Fruit fly (Drosophila melanogaster) whole organism, embryonic: ENCODE results near the gene CG12522.

Experiments used
- B-H1 ChIP-seq: fragments of 200-800 bp; sonication (Bioruptor generic); IDR thresholded peaks from 3 replicates; pipeline ENCODE4 v1.3.6; 2022; ENCODE audit warnings: missing biosample characterization, missing genetic modification characterization
- Bgb ChIP-seq: fragments of 200-800 bp; sonication (Bioruptor generic); IDR thresholded peaks from 2 replicates; pipeline ENCODE4 v1.3.6; 2022; ENCODE audit warnings: missing biosample characterization, missing genetic modification characterization; ENCODE audit not compliant: partially characterized antibody
- BtbVII ChIP-seq: fragments of 200-800 bp; sonication (Bioruptor generic); optimal IDR thresholded peaks from 3 replicates; lab custom pipeline; 2017; ENCODE audit warnings: missing biosample characterization, mild to moderate bottlenecking, missing genetic modification characterization
- CG11093 ChIP-seq: fragments of 200-800 bp; sonication (Bioruptor generic); IDR thresholded peaks from 3 replicates; pipeline ENCODE4 v1.3.6; 2022; ENCODE audit warnings: missing biosample characterization, missing genetic modification characterization
- CG12236 ChIP-seq: fragments of 200-800 bp; sonication (Bioruptor generic); optimal IDR thresholded peaks from 2 replicates; lab custom pipeline; 2016; ENCODE audit warnings: missing biosample characterization, missing genetic modification characterization
- CG12299 ChIP-seq: fragments of 200-800 bp; sonication (Bioruptor generic); optimal IDR thresholded peaks from 2 replicates; lab custom pipeline; 2018; ENCODE audit warnings: missing biosample characterization, mild to moderate bottlenecking, missing genetic modification characterization
- CG12391 ChIP-seq: fragments of 200-800 bp; sonication (Bioruptor generic); optimal IDR thresholded peaks from 3 replicates; lab custom pipeline; 2018; ENCODE audit warnings: missing biosample characterization, mild to moderate bottlenecking, missing genetic modification characterization, moderate library complexity
- CG12769 ChIP-seq: fragments of 200-800 bp; sonication (Bioruptor generic); optimal IDR thresholded peaks from 2 replicates; lab custom pipeline; 2019; ENCODE audit warnings: missing biosample characterization, mild to moderate bottlenecking, missing genetic modification characterization, moderate library complexity
- CG13287 ChIP-seq: fragments of 200-800 bp; sonication (Bioruptor generic); IDR thresholded peaks from 2 replicates; pipeline ENCODE4 v1.3.6; 2022; ENCODE audit warnings: missing biosample characterization, missing genetic modification characterization; ENCODE audit not compliant: partially characterized antibody
- CG14050 ChIP-seq: fragments of 200-800 bp; sonication (Bioruptor generic); IDR thresholded peaks from 3 replicates; pipeline ENCODE4 v1.3.6; 2022; ENCODE audit warnings: missing biosample characterization, missing genetic modification characterization
- CG14710 ChIP-seq: fragments of 200-800 bp; sonication (Bioruptor generic); optimal IDR thresholded peaks from 3 replicates; lab custom pipeline; 2019; ENCODE audit warnings: missing biosample characterization, mild to moderate bottlenecking, missing genetic modification characterization, moderate library complexity
- CG14965 ChIP-seq: fragments of 200-800 bp; sonication (Bioruptor generic); optimal IDR thresholded peaks from 2 replicates; lab custom pipeline; 2016; ENCODE audit warnings: missing biosample characterization, missing genetic modification characterization, borderline replicate concordance
- CG15073 ChIP-seq: fragments of 200-800 bp; sonication (Bioruptor generic); optimal IDR thresholded peaks from 2 replicates; lab custom pipeline; 2016; ENCODE audit warnings: missing biosample characterization, missing genetic modification characterization
- CG15479 ChIP-seq: fragments of 200-800 bp; sonication (Bioruptor generic); optimal IDR thresholded peaks from 3 replicates; lab custom pipeline; 2019; ENCODE audit warnings: missing biosample characterization, mild to moderate bottlenecking, missing genetic modification characterization, moderate library complexity
- CG15514 ChIP-seq: fragments of 200-800 bp; sonication (Bioruptor generic); optimal IDR thresholded peaks from 3 replicates; lab custom pipeline; 2017; ENCODE audit warnings: missing biosample characterization, missing genetic modification characterization, mild to moderate bottlenecking, moderate library complexity, missing genetic modification reagents
- CG1647 ChIP-seq: fragments of 200-800 bp; sonication (Bioruptor generic); optimal IDR thresholded peaks from 3 replicates; lab custom pipeline; 2016; ENCODE audit warnings: missing biosample characterization, missing genetic modification characterization
- CG17568 ChIP-seq: fragments of 200-800 bp; sonication (Bioruptor generic); optimal IDR thresholded peaks from 2 replicates; lab custom pipeline; 2018; ENCODE audit warnings: missing biosample characterization, mild to moderate bottlenecking, missing genetic modification characterization, moderate library complexity
- CG17829 ChIP-seq: fragments of 200-800 bp; optimal IDR thresholded peaks from 2 replicates; lab custom pipeline; 2019; ENCODE audit warnings: missing biosample characterization, mild to moderate bottlenecking, missing genetic modification characterization, moderate library complexity
- CG2202 ChIP-seq: fragments of 200-800 bp; sonication (Bioruptor generic); optimal IDR thresholded peaks from 2 replicates; lab custom pipeline; 2018; ENCODE audit warnings: missing biosample characterization, mild to moderate bottlenecking, missing genetic modification characterization
- CG31224 ChIP-seq: fragments of 200-800 bp; sonication (Bioruptor generic); IDR thresholded peaks from 2 replicates; pipeline ENCODE4 v1.3.6; 2022; ENCODE audit warnings: missing biosample characterization, missing genetic modification characterization
- CG4617 ChIP-seq: fragments of 200-800 bp; sonication (Bioruptor generic); optimal IDR thresholded peaks from 3 replicates; lab custom pipeline; 2016; ENCODE audit warnings: missing biosample characterization, missing genetic modification characterization, borderline replicate concordance
- CG7372 ChIP-seq: fragments of 200-800 bp; sonication (Bioruptor generic); IDR thresholded peaks from 2 replicates; pipeline ENCODE4 v1.3.6; 2022; ENCODE audit warnings: missing biosample characterization, missing genetic modification characterization
- CG9437 ChIP-seq: fragments of 200-800 bp; sonication (Bioruptor generic); optimal IDR thresholded peaks from 2 replicates; lab custom pipeline; 2018; ENCODE audit warnings: missing biosample characterization, mild to moderate bottlenecking, missing genetic modification characterization
- CG9817 ChIP-seq: fragments of 200-800 bp; sonication (Bioruptor generic); optimal IDR thresholded peaks from 2 replicates; lab custom pipeline; 2018; ENCODE audit warnings: missing biosample characterization, mild to moderate bottlenecking, missing genetic modification characterization, moderate library complexity
- CTCF ChIP-seq: fragments of 200-800 bp; sonication (Bioruptor generic); optimal IDR thresholded peaks from 2 replicates; lab custom pipeline; 2017; ENCODE audit warnings: missing biosample characterization, mild to moderate bottlenecking, missing genetic modification characterization, moderate library complexity
- CrebB ChIP-seq: fragments of 200-800 bp; sonication (Bioruptor generic); optimal IDR thresholded peaks from 3 replicates; lab custom pipeline; 2018; ENCODE audit warnings: missing biosample characterization, mild to moderate bottlenecking, missing genetic modification characterization
- Dfd ChIP-seq, 2 experiments: fragments of >200 bp; optimal IDR thresholded peaks; 2 replicates each; lab custom pipeline; 2017; ENCODE audit warnings: missing biosample characterization in 2 of 2, missing genetic modification characterization in 2 of 2
- Dref ChIP-seq: fragments of 200-800 bp; sonication (Bioruptor generic); IDR thresholded peaks from 2 replicates; pipeline ENCODE4 v1.3.6; 2022; ENCODE audit warnings: missing biosample characterization, missing genetic modification characterization
- E2f1 ChIP-seq: fragments of 200-800 bp; sonication (Bioruptor generic); IDR thresholded peaks from 2 replicates; pipeline ENCODE4 v1.3.6; 2022; ENCODE audit warnings: missing biosample characterization, missing genetic modification characterization
- HmgD ChIP-seq: fragments of 200-800 bp; sonication (Bioruptor generic); optimal IDR thresholded peaks from 3 replicates; lab custom pipeline; 2016; ENCODE audit warnings: missing biosample characterization, missing genetic modification characterization
- Hmx ChIP-seq: fragments of 200-800 bp; sonication (Bioruptor generic); optimal IDR thresholded peaks from 2 replicates; lab custom pipeline; 2016; ENCODE audit warnings: missing biosample characterization, missing genetic modification characterization
- NFAT ChIP-seq: fragments of 200-800 bp; sonication (Bioruptor generic); IDR thresholded peaks from 2 replicates; pipeline ENCODE4 v1.3.6; 2022; ENCODE audit warnings: missing biosample characterization, missing genetic modification characterization
- Side ChIP-seq: fragments of 200-800 bp; sonication (Bioruptor generic); optimal IDR thresholded peaks from 2 replicates; lab custom pipeline; 2016; ENCODE audit warnings: missing biosample characterization, missing genetic modification characterization
- Sry-β ChIP-seq: fragments of 200-800 bp; sonication (Bioruptor generic); optimal IDR thresholded peaks from 2 replicates; lab custom pipeline; 2018; ENCODE audit warnings: missing biosample characterization, mild to moderate bottlenecking, missing genetic modification characterization, moderate library complexity
- cad ChIP-seq: fragments of >200 bp; optimal IDR thresholded peaks from 2 replicates; lab custom pipeline; 2017; ENCODE audit warnings: missing biosample characterization, missing genetic modification characterization
- caup ChIP-seq: fragments of 200-800 bp; sonication (Bioruptor generic); optimal IDR thresholded peaks from 3 replicates; lab custom pipeline; 2017; ENCODE audit warnings: missing biosample characterization, mild to moderate bottlenecking, missing genetic modification characterization, moderate library complexity; ENCODE audit not compliant: severe bottlenecking
- dpn ChIP-seq, 2 experiments: fragments of 200-800 bp; sonication (Bioruptor generic); optimal IDR thresholded peaks; 3 replicates each; lab custom pipeline; 2016; ENCODE audit warnings: missing biosample characterization in 2 of 2, missing genetic modification characterization in 2 of 2
- en ChIP-seq: fragments of 200-800 bp; sonication (Bioruptor generic); optimal IDR thresholded peaks from 2 replicates; lab custom pipeline; 2016; ENCODE audit warnings: missing biosample characterization, missing genetic modification characterization
- ftz-f1 ChIP-seq: fragments of 200-800 bp; sonication (Bioruptor generic); optimal IDR thresholded peaks from 2 replicates; lab custom pipeline; 2016; ENCODE audit warnings: missing biosample characterization, missing genetic modification characterization
- gcm2 ChIP-seq: fragments of 200-800 bp; sonication (Bioruptor generic); optimal IDR thresholded peaks from 2 replicates; lab custom pipeline; 2016; ENCODE audit warnings: missing biosample characterization, missing genetic modification characterization
- gem ChIP-seq: fragments of 200-800 bp; sonication (Bioruptor generic); optimal IDR thresholded peaks from 2 replicates; lab custom pipeline; 2019; ENCODE audit warnings: missing biosample characterization, mild to moderate bottlenecking, missing genetic modification characterization, moderate library complexity
- grn ChIP-seq: fragments of 200-800 bp; sonication (Bioruptor generic); optimal IDR thresholded peaks from 3 replicates; lab custom pipeline; 2017; ENCODE audit warnings: missing biosample characterization, missing genetic modification characterization
- gro ChIP-seq: fragments of 200-800 bp; sonication (Bioruptor generic); optimal IDR thresholded peaks from 2 replicates; lab custom pipeline; 2016; ENCODE audit warnings: missing biosample characterization, missing genetic modification characterization
- gsb-n ChIP-seq: fragments of 200-800 bp; sonication (Bioruptor generic); optimal IDR thresholded peaks from 3 replicates; lab custom pipeline; 2018; ENCODE audit warnings: missing biosample characterization, mild to moderate bottlenecking, missing genetic modification characterization
- hth ChIP-seq: fragments of >200 bp; optimal IDR thresholded peaks from 2 replicates; lab custom pipeline; 2017; ENCODE audit warnings: inconsistent platforms
- kay ChIP-seq: fragments of 200-800 bp; sonication (Bioruptor generic); optimal IDR thresholded peaks from 2 replicates; lab custom pipeline; 2016; ENCODE audit warnings: missing biosample characterization, missing genetic modification characterization
- ken ChIP-seq: fragments of 200-800 bp; sonication (Bioruptor generic); IDR thresholded peaks from 3 replicates; pipeline ENCODE4 v1.3.6; 2022; ENCODE audit warnings: missing biosample characterization, missing genetic modification characterization
- mam ChIP-seq: fragments of 200-800 bp; sonication (Bioruptor generic); optimal IDR thresholded peaks from 3 replicates; lab custom pipeline; 2016; ENCODE audit warnings: missing biosample characterization, missing genetic modification characterization
- nerfin-1 ChIP-seq: fragments of 200-800 bp; sonication (Bioruptor generic); optimal IDR thresholded peaks from 3 replicates; lab custom pipeline; 2019; ENCODE audit warnings: missing biosample characterization, mild to moderate bottlenecking, missing genetic modification characterization, moderate library complexity
- row ChIP-seq: fragments of 200-800 bp; sonication (Bioruptor generic); IDR thresholded peaks from 3 replicates; pipeline ENCODE4 v1.3.6; 2022; ENCODE audit warnings: missing biosample characterization, missing genetic modification characterization
- so ChIP-seq: fragments of 200-800 bp; sonication (Bioruptor generic); IDR thresholded peaks from 3 replicates; pipeline ENCODE4 v1.3.6; 2022; ENCODE audit warnings: missing biosample characterization, missing genetic modification characterization

Gene CG12522

DNA sequence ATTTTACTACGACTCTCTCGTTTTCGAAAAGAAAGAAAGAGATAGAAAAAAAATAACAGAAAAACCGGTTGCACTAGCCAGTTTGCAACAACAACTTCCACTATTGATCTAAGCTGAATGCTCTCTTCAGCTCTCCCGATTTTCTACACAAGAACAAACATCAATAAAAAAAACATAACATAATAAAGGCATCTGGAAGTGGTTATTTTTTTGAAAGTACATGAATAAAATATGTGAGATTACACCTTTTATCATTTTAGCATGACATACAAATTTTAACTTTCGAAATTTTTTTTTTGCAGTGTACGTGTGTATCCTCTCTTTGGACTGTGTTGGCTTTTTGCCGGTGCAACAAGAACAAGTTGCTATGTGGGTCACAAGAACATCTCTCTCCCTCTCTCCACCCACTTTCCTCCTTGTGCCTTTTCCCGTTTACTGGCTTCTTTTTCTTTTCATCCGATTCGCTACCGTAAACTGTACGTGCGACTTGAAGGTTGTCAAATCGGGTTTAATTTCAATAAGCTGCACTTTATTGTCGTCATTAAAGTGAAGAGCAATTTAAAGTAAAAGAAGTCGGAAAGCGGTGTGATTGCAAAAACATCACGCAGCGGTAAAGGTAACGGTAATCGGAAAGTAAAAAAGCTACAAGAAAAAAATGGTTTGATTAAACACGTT is 23.3 kb upstream of the CG12522 start (continued):
- TF ChIP-seq cad (GFP tag; lab: Kevin White, UChicago) (no peak), gro (GFP tag; lab: Kevin White, UChicago) (peak; percentile 82), row (peak; percentile 97), gsb-n (peak; percentile 98), hth (lab: Kevin White, UChicago) (no peak), CG17829 (tag; lab: Kevin White, UChicago) (peak; percentile 97), CrebB (tag; lab: Kevin White, UChicago) (peak; percentile 95), HmgD (GFP tag; lab: Kevin White, UChicago) (peak; percentile 82), CG12391 (tag; lab: Kevin White, UChicago) (peak; percentile 98), BtbVII (GFP tag; lab: Kevin White, UChicago) (peak; percentile 81), dpn (GFP tag; optimal IDR thresholded peaks at IDR 0.05; lab: Kevin White, UChicago) (peak; percentile 97), CTCF (GFP tag; lab: Kevin White, UChicago) (peak; percentile 69), CG13287 (no peak), Dref (GFP tag; lab: Robert Waterston, UW) (no peak), Bgb (GFP tag; lab: Robert Waterston, UW) (no peak), kay (peak; percentile 91), CG12769 (peak; percentile 94), E2f1 (GFP tag; lab: Robert Waterston, UW) (peak; percentile 93), grn (GFP tag; lab: Kevin White, UChicago) (peak; percentile 78), CG2202 (peak; percentile 98), Side (peak; percentile 97), en (GFP tag; lab: Kevin White, UChicago) (peak; percentile 94), CG31224 (peak; percentile 80), CG9817 (tag; lab: Kevin White, UChicago) (peak; percentile 77), Dfd (GFP tag; optimal IDR thresholded peaks at IDR 0.05; lab: Kevin White, UChicago) (no peak), CG12299 (tag; lab: Kevin White, UChicago) (peak; percentile 94), Hmx (GFP tag; lab: Kevin White, UChicago) (peak; percentile 89), CG15514 (peak; percentile 83), nerfin-1 (peak; percentile 93), CG14710 (tag; lab: Kevin White, UChicago) (peak; percentile 97), CG9437 (GFP tag; lab: Kevin White, UChicago) (peak; percentile 92), CG15479 (GFP tag; lab: Kevin White, UChicago) (peak; percentile 69), NFAT (GFP tag; lab: Robert Waterston, UW) (peak; percentile 86), gem (peak; percentile 98), Sry-β (GFP tag; lab: Kevin White, UChicago) (peak; percentile 68), caup (GFP tag; lab: Kevin White, UChicago) (peak; percentile 92), CG17568 (GFP tag; lab: Kevin White, UChicago) (peak; percentile 95), mam (GFP tag; lab: Kevin White, UChicago) (peak; percentile 92), CG1647 (GFP tag; lab: Kevin White, UChicago) (peak; percentile 91), CG11093 (GFP tag; lab: Robert Waterston, UW) (peak; percentile 94), ftz-f1 (GFP tag; lab: Kevin White, UChicago) (no peak), ken (GFP tag; lab: Robert Waterston, UW) (peak; percentile 95), B-H1 (GFP tag; lab: Robert Waterston, UW) (peak; percentile 95), CG12236 (GFP tag; lab: Kevin White, UChicago) (peak; percentile 98), so (GFP tag; lab: Robert Waterston, UW) (peak; percentile 97), gcm2 (peak; percentile 95), CG14965 (GFP tag; lab: Kevin White, UChicago) (peak; percentile 85), CG15073 (GFP tag; lab: Kevin White, UChicago) (peak; percentile 78), CG4617 (GFP tag; lab: Kevin White, UChicago) (peak; percentile 93), CG7372 (GFP tag; lab: Robert Waterston, UW) (peak; percentile 91), CG14050 (GFP tag; lab: Robert Waterston, UW) (peak; percentile 93)
